Fruit fly (Drosophila melanogaster): ENCODE data around the gene CG8915.
A peak's percentile ranks its signal among the peaks of the same experiment; 100 is the strongest.

CG8915 gene

DNA sequence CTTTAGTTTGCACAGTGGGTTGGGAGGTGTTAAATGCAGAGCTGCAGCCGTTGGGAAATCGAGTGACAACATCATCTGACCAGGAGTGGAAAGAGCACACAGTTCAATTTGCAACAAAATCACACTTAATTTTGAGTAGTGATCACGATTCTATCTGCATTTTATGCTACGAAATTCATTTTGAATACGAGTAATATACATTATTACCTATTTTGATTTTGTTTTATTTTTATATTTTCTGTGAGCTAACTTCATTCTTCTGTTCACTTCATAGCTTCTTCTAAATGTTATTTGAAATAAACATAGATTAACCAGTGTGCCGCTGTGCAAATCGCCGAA lies 18.2 kb downstream of the CG8915 start, which contains the start of gene CG10598 (continued):
- TF ChIP-seq E2f2 (GFP tag; IDR thresholded peaks at IDR 0.05) (no peak), CG1602 (GFP tag; optimal IDR thresholded peaks at IDR 0.05) (no peak), CG11504 (tag; optimal IDR thresholded peaks at IDR 0.05) (peak; percentile 8), luna (GFP tag; optimal IDR thresholded peaks at IDR 0.05) (no peak), CG1603 (tag; optimal IDR thresholded peaks at IDR 0.05) (no peak), Sox100B (GFP tag; optimal IDR thresholded peaks at IDR 0.05) (no peak), Hsf (GFP tag; optimal IDR thresholded peaks at IDR 0.05) (no peak), CG8359 (GFP tag; optimal IDR thresholded peaks at IDR 0.05; ENCODE audit: borderline replicate concordance) (no peak), jumu (GFP tag; optimal IDR thresholded peaks at IDR 0.05) (no peak), dm (GFP tag; optimal IDR thresholded peaks at IDR 0.05) (no peak), CG18619 (GFP tag; optimal IDR thresholded peaks at IDR 0.05) (no peak), vvl (GFP tag; IDR thresholded peaks at IDR 0.05) (no peak), CG15011 (GFP tag; optimal IDR thresholded peaks at IDR 0.05) (no peak), CG17568 (GFP tag; optimal IDR thresholded peaks at IDR 0.05) (no peak), Oaz (GFP tag; IDR thresholded peaks at IDR 0.05) (no peak), lab (GFP tag; optimal IDR thresholded peaks at IDR 0.05) (peak; percentile 2), CG13424 (tag; optimal IDR thresholded peaks at IDR 0.05) (no peak), CG10565 (GFP tag; optimal IDR thresholded peaks at IDR 0.05) (no peak), Antp (GFP tag; optimal IDR thresholded peaks at IDR 0.05) (no peak), br (optimal IDR thresholded peaks at IDR 0.05) (no peak), run (tag; optimal IDR thresholded peaks at IDR 0.05) (no peak), Sox102F (GFP tag; optimal IDR thresholded peaks at IDR 0.05) (no peak), CG3281 (GFP tag; optimal IDR thresholded peaks at IDR 0.05) (peak; percentile 12), CG14441 (GFP tag; IDR thresholded peaks at IDR 0.05) (no peak), Ada2b (GFP tag; IDR thresholded peaks at IDR 0.05) (no peak), aop (GFP tag; IDR thresholded peaks at IDR 0.05) (no peak), CG8765 (GFP tag; IDR thresholded peaks at IDR 0.05) (no peak), CG9932 (GFP tag; IDR thresholded peaks at IDR 0.05) (peak; percentile 43; the same call in 1 of the 2 replicates), CG16863 (GFP tag; optimal IDR thresholded peaks at IDR 0.05) (no peak), bbx (GFP tag; IDR thresholded peaks at IDR 0.05; ENCODE audit: partially characterized antibody) (no peak), Mad (GFP tag; optimal IDR thresholded peaks at IDR 0.05) (no peak), MBD-R2 (GFP tag; IDR thresholded peaks at IDR 0.05) (no peak), Dek (tag; optimal IDR thresholded peaks at IDR 0.05) (no peak), gem (tag; optimal IDR thresholded peaks at IDR 0.05) (peak; percentile 49), CG6254 (GFP tag; optimal IDR thresholded peaks at IDR 0.05) (no peak), peb (GFP tag; IDR thresholded peaks at IDR 0.05) (no peak), ken (GFP tag; IDR thresholded peaks at IDR 0.05) (no peak), Ptx1 (GFP tag; IDR thresholded peaks at IDR 0.05) (peak; percentile 29; the same call in 1 of the 2 replicates), Dp (GFP tag; optimal IDR thresholded peaks at IDR 0.05) (no peak), CG16815 (GFP tag; optimal IDR thresholded peaks at IDR 0.05) (no peak), CG17802 (tag; optimal IDR thresholded peaks at IDR 0.05) (no peak), CG3838 (GFP tag; optimal IDR thresholded peaks at IDR 0.05) (no peak), CoRest (tag; optimal IDR thresholded peaks at IDR 0.05) (peak; percentile 24), cwo (GFP tag; optimal IDR thresholded peaks at IDR 0.05) (peak; percentile 1), HmgZ (tag; optimal IDR thresholded peaks at IDR 0.05) (no peak), Fer1 (GFP tag; optimal IDR thresholded peaks at IDR 0.05) (no peak), Med (GFP tag) (peak; percentile 77), zfh1 (GFP tag; IDR thresholded peaks at IDR 0.05) (no peak), sens-2 (GFP tag; IDR thresholded peaks at IDR 0.05) (no peak), CG15479 (GFP tag; optimal IDR thresholded peaks at IDR 0.05) (no peak), Nf-YB (GFP tag; optimal IDR thresholded peaks at IDR 0.05) (no peak), Rx (GFP tag; IDR thresholded peaks at IDR 0.05) (no peak), chm (GFP tag; IDR thresholded peaks at IDR 0.05) (no peak)
